Worm (Caenorhabditis elegans) whole organism, L4/young adult: ENCODE results near the gene ascc-1.

Source experiments
- W03F9.2 ChIP-seq: fragments of 150-350 bp; optimal IDR thresholded peaks from 2 replicates; lab custom pipeline; 2014; ENCODE audit warnings: missing biosample characterization, missing genetic modification characterization
- dao-5 ChIP-seq: sonication (generic microtip); optimal IDR thresholded peaks from 2 replicates; lab custom pipeline; 2016; ENCODE audit warnings: missing genotype, missing genetic modification characterization, moderate library complexity, missing compliant biosample characterization
- him-1 ChIP-seq: sonication (generic microtip); optimal IDR thresholded peaks from 2 replicates; lab custom pipeline; 2016; ENCODE audit warnings: missing genotype, missing genetic modification reagents, missing genetic modification characterization, missing compliant biosample characterization

- no peak for TF ChIP-seq W03F9.2
- TF ChIP-seq dao-5 (tag; lab: Kevin White, UChicago): no peak
- no peak for TF ChIP-seq him-1 (tag; lab: Kevin White, UChicago)
Measured at ce11 chrII:33904-34303, 23.6 kb upstream of the ascc-1 start, which contains the start of gene F23F1.2.
